Worm (Caenorhabditis elegans) whole organism, L4 larva: ENCODE measurements around the gene srx-12.

ENCODE experiments used
- F26F4.8 ChIP-seq: fragments of 200-800 bp; sonication (Bioruptor generic); conservative IDR thresholded peaks from 2 replicates; pipeline ENCODE4 v1.3.6; 2022; ENCODE audit warnings: missing genetic modification characterization, missing compliant biosample characterization
- Y48G9A.11 ChIP-seq: fragments of 200-800 bp; sonication (Bioruptor generic); IDR thresholded peaks from 2 replicates; pipeline ENCODE4 v1.3.6; 2022; ENCODE audit warnings: missing genetic modification reagents, missing genetic modification characterization, missing compliant biosample characterization
- aha-1 ChIP-seq: fragments of 150-350 bp; peaks from one replicate; lab custom pipeline; 2014; ENCODE audit warnings: missing biosample characterization, missing genetic modification characterization
- egl-27 ChIP-seq: sonication (generic microtip); optimal IDR thresholded peaks from 3 replicates; lab custom pipeline; 2017; ENCODE audit warnings: missing biosample characterization, missing genetic modification reagents, missing genetic modification characterization
- lin-15B ChIP-seq: fragments of 150-350 bp; sonication (generic microtip); optimal IDR thresholded peaks from 3 replicates; lab custom pipeline; 2014; ENCODE audit warnings: missing biosample characterization, missing genetic modification characterization
- lsy-2 ChIP-seq, 2 experiments: fragments of 150-350 bp in 1 of 2; sonication (generic microtip) in 1 of 2; optimal IDR thresholded peaks; 2 replicates each; lab custom pipeline; 2014 to 2017; ENCODE audit warnings: missing biosample characterization in 2 of 2, missing genetic modification characterization in 2 of 2
- nhr-10 ChIP-seq: fragments of 150-350 bp; optimal IDR thresholded peaks from 2 replicates; lab custom pipeline; 2014; ENCODE audit warnings: missing biosample characterization, missing genetic modification characterization
- nhr-237 ChIP-seq: sonication (generic microtip); optimal IDR thresholded peaks from 2 replicates; lab custom pipeline; 2017; ENCODE audit warnings: missing biosample characterization, missing genetic modification characterization
- nhr-76 ChIP-seq: fragments of 150-350 bp; optimal IDR thresholded peaks from 2 replicates; lab custom pipeline; 2014; ENCODE audit warnings: missing biosample characterization, missing genetic modification characterization
- tag-97 ChIP-seq: fragments of 200-800 bp; sonication (Bioruptor generic); IDR thresholded peaks from 2 replicates; pipeline ENCODE4 v1.3.6; 2022; ENCODE audit warnings: missing genetic modification characterization, missing compliant biosample characterization
- unc-62 ChIP-seq, 3 experiments: fragments of 150-350 bp in 1 of 3; sonication (generic microtip); optimal IDR thresholded peaks in 2 of 3; peaks in 1 of 3; 1 replicate in 1 of 3; 2 replicates in 2 of 3; lab custom pipeline; 2014 to 2017; ENCODE audit warnings: missing biosample characterization in 3 of 3, missing genetic modification characterization in 3 of 3, missing genetic modification reagents in 3 of 3, missing genotype in 1 of 3
- vab-7 ChIP-seq: fragments of 200-800 bp; sonication (Bioruptor generic); IDR thresholded peaks from 2 replicates; pipeline ENCODE4 v1.3.6; 2022; ENCODE audit warnings: missing genetic modification reagents, missing genetic modification characterization, missing compliant biosample characterization
- zag-1 ChIP-seq: fragments of 150-350 bp; optimal IDR thresholded peaks from 2 replicates; lab custom pipeline; 2014; ENCODE audit warnings: missing biosample characterization, missing genetic modification characterization
- zfp-2 ChIP-seq: sonication (generic microtip); optimal IDR thresholded peaks from 2 replicates; lab custom pipeline; 2016; ENCODE audit warnings: mild to moderate bottlenecking, missing genetic modification characterization, missing compliant biosample characterization

- TF ChIP-seq aha-1 (tag; lab: Kevin White, UChicago) (peak; percentile 38), unc-62 (GFP tag; optimal IDR thresholded peaks at IDR 0.05 in 1 of 2; lab: Kevin White, UChicago) (no peak), unc-62 (tag; optimal IDR thresholded peaks at IDR 0.05; lab: Kevin White, UChicago) (no peak), vab-7 (GFP tag; lab: Robert Waterston, UW) (no peak), Y48G9A.11 (GFP tag; lab: Robert Waterston, UW) (no peak), nhr-237 (tag; lab: Kevin White, UChicago) (no peak), zfp-2 (tag; lab: Kevin White, UChicago) (no peak), F26F4.8 (no peak), nhr-10 (tag; lab: Kevin White, UChicago) (no peak), nhr-76 (tag; lab: Kevin White, UChicago) (no peak), lsy-2 (tag; optimal IDR thresholded peaks at IDR 0.05; lab: Kevin White, UChicago) (no peak), tag-97 (GFP tag; lab: Robert Waterston, UW) (no peak), zag-1 (no peak), egl-27 (no peak), lin-15B (tag; lab: Kevin White, UChicago) (no peak)
These were observed 32.5 kb upstream of the srx-12 start for ce11 chrIV:1013233-1013798.
